Fruit fly (Drosophila melanogaster) whole organism, embryonic: ENCODE results near the gene ssp3.

Experiments used
- Ada2b ChIP-seq: fragments of 200-800 bp; sonication (Bioruptor generic); IDR thresholded peaks from 2 replicates; pipeline ENCODE4 v1.3.6; 2022; ENCODE audit warnings: missing biosample characterization, missing genetic modification characterization
- CG11085 ChIP-seq: fragments of 200-800 bp; sonication (Bioruptor generic); IDR thresholded peaks from 2 replicates; pipeline ENCODE4 v1.3.6; 2022; ENCODE audit warnings: missing biosample characterization, missing genetic modification characterization
- CG11247 ChIP-seq: fragments of 200-800 bp; sonication (Bioruptor generic); IDR thresholded peaks from 2 replicates; pipeline ENCODE4 v1.3.6; 2022; ENCODE audit warnings: missing biosample characterization, missing genetic modification characterization
- CG12942 ChIP-seq: fragments of 200-800 bp; sonication (Bioruptor generic); optimal IDR thresholded peaks from 3 replicates; lab custom pipeline; 2016; ENCODE audit warnings: missing biosample characterization, missing genetic modification characterization
- CG13296 ChIP-seq: fragments of 200-800 bp; sonication (Bioruptor generic); optimal IDR thresholded peaks from 3 replicates; lab custom pipeline; 2018; ENCODE audit warnings: missing biosample characterization, mild to moderate bottlenecking, missing genetic modification characterization
- CG14441 ChIP-seq: fragments of 200-800 bp; sonication (Bioruptor generic); IDR thresholded peaks from 2 replicates; pipeline ENCODE4 v1.3.6; 2022; ENCODE audit warnings: missing biosample characterization, missing genetic modification characterization
- CG14667 ChIP-seq: fragments of 200-800 bp; sonication (Bioruptor generic); IDR thresholded peaks from 2 replicates; pipeline ENCODE4 v1.3.6; 2022; ENCODE audit warnings: missing biosample characterization, missing genetic modification characterization
- CG15696 ChIP-seq: fragments of 200-800 bp; sonication (Bioruptor generic); optimal IDR thresholded peaks from 2 replicates; lab custom pipeline; 2019; ENCODE audit warnings: missing biosample characterization, mild to moderate bottlenecking, missing genetic modification characterization, moderate library complexity
- CG17186 ChIP-seq: fragments of 200-800 bp; sonication (Bioruptor generic); optimal IDR thresholded peaks from 3 replicates; lab custom pipeline; 2017; ENCODE audit warnings: missing biosample characterization, missing genetic modification reagents, missing genetic modification characterization
- CG17359 ChIP-seq: fragments of 200-800 bp; sonication (Bioruptor generic); optimal IDR thresholded peaks from 3 replicates; lab custom pipeline; 2018; ENCODE audit warnings: missing biosample characterization, mild to moderate bottlenecking, missing genetic modification characterization, moderate library complexity
- CG17612 ChIP-seq: fragments of 200-800 bp; sonication (Bioruptor generic); IDR thresholded peaks from 2 replicates; pipeline ENCODE4 v1.3.6; 2022; ENCODE audit warnings: missing biosample characterization, missing genetic modification characterization
- CG18599 ChIP-seq: fragments of 200-800 bp; sonication (Bioruptor generic); optimal IDR thresholded peaks from 3 replicates; lab custom pipeline; 2017; ENCODE audit warnings: missing biosample characterization, missing genetic modification characterization, mild to moderate bottlenecking, moderate library complexity, missing genetic modification reagents
- CG2116 ChIP-seq: fragments of 200-800 bp; sonication (Bioruptor generic); optimal IDR thresholded peaks from 3 replicates; lab custom pipeline; 2018; ENCODE audit warnings: missing biosample characterization, mild to moderate bottlenecking, missing genetic modification characterization
- CG2678 ChIP-seq: fragments of 200-800 bp; sonication (Bioruptor generic); optimal IDR thresholded peaks from 3 replicates; lab custom pipeline; 2019; ENCODE audit warnings: missing biosample characterization, mild to moderate bottlenecking, missing genetic modification characterization, moderate library complexity
- CG30403 ChIP-seq: fragments of 200-800 bp; sonication (Bioruptor generic); optimal IDR thresholded peaks from 3 replicates; lab custom pipeline; 2016; ENCODE audit warnings: missing biosample characterization, missing genetic modification characterization
- CG31388 ChIP-seq: fragments of 200-800 bp; sonication (Bioruptor generic); optimal IDR thresholded peaks from 2 replicates; lab custom pipeline; 2016; ENCODE audit warnings: missing biosample characterization, missing genetic modification characterization
- CG32767 ChIP-seq: fragments of 200-800 bp; sonication (Bioruptor generic); IDR thresholded peaks from 2 replicates; pipeline ENCODE4 v1.3.6; 2022; ENCODE audit warnings: missing biosample characterization, missing genetic modification characterization
- CG3281 ChIP-seq: fragments of 200-800 bp; sonication (Bioruptor generic); optimal IDR thresholded peaks from 3 replicates; lab custom pipeline; 2017; ENCODE audit warnings: missing biosample characterization, mild to moderate bottlenecking, missing genetic modification characterization
- CG34376 ChIP-seq: fragments of 200-800 bp; sonication (Bioruptor generic); optimal IDR thresholded peaks from 2 replicates; lab custom pipeline; 2018; ENCODE audit warnings: missing biosample characterization, mild to moderate bottlenecking, missing genetic modification characterization
- CG4360 ChIP-seq: fragments of 200-800 bp; sonication (Bioruptor generic); IDR thresholded peaks from 2 replicates; pipeline ENCODE4 v1.3.6; 2022; ENCODE audit warnings: missing biosample characterization, missing genetic modification characterization
- CG4730 ChIP-seq: fragments of 200-800 bp; sonication (Bioruptor generic); IDR thresholded peaks from 2 replicates; pipeline ENCODE4 v1.3.6; 2022; ENCODE audit warnings: missing biosample characterization, missing genetic modification characterization
- CG7372 ChIP-seq: fragments of 200-800 bp; sonication (Bioruptor generic); IDR thresholded peaks from 2 replicates; pipeline ENCODE4 v1.3.6; 2022; ENCODE audit warnings: missing biosample characterization, missing genetic modification characterization
- CG9215 ChIP-seq: fragments of 200-800 bp; sonication (Bioruptor generic); IDR thresholded peaks from 2 replicates; pipeline ENCODE4 v1.3.6; 2022; ENCODE audit warnings: missing biosample characterization, missing genetic modification characterization
- D19B ChIP-seq: fragments of 200-800 bp; sonication (Bioruptor generic); optimal IDR thresholded peaks from 2 replicates; lab custom pipeline; 2017; ENCODE audit warnings: missing biosample characterization, mild to moderate bottlenecking, missing genetic modification characterization
- Drgx ChIP-seq: fragments of 200-800 bp; sonication (Bioruptor generic); IDR thresholded peaks from 2 replicates; pipeline ENCODE4 v1.3.6; 2022; ENCODE audit warnings: missing biosample characterization, missing genetic modification characterization
- E2f1 ChIP-seq: fragments of 200-800 bp; sonication (Bioruptor generic); IDR thresholded peaks from 2 replicates; pipeline ENCODE4 v1.3.6; 2022; ENCODE audit warnings: missing biosample characterization, missing genetic modification characterization
- Fer2 ChIP-seq: fragments of 200-800 bp; sonication (Bioruptor generic); optimal IDR thresholded peaks from 2 replicates; lab custom pipeline; 2018; ENCODE audit warnings: missing biosample characterization, mild to moderate bottlenecking, missing genetic modification characterization, moderate library complexity
- Fer3 ChIP-seq: fragments of 200-800 bp; sonication (Bioruptor generic); optimal IDR thresholded peaks from 2 replicates; lab custom pipeline; 2018; ENCODE audit warnings: missing biosample characterization, mild to moderate bottlenecking, missing genetic modification characterization, moderate library complexity
- H2.0 ChIP-seq: fragments of 200-800 bp; sonication (Bioruptor generic); IDR thresholded peaks from 2 replicates; pipeline ENCODE4 v1.3.6; 2022; ENCODE audit warnings: missing biosample characterization, missing genetic modification characterization
- HHEX ChIP-seq: fragments of 200-800 bp; sonication (Bioruptor generic); optimal IDR thresholded peaks from 3 replicates; lab custom pipeline; 2017; ENCODE audit warnings: missing biosample characterization, mild to moderate bottlenecking, missing genetic modification characterization, missing genetic modification reagents
- Lim3 ChIP-seq: fragments of 200-800 bp; sonication (Bioruptor generic); IDR thresholded peaks from 2 replicates; pipeline ENCODE4 v1.3.6; 2022; ENCODE audit warnings: missing biosample characterization, missing genetic modification characterization
- Meics ChIP-seq: fragments of 200-800 bp; sonication (Bioruptor generic); optimal IDR thresholded peaks from 2 replicates; lab custom pipeline; 2017; ENCODE audit warnings: missing biosample characterization, mild to moderate bottlenecking, missing genetic modification characterization
- Sry-δ ChIP-seq: fragments of 200-800 bp; sonication (Bioruptor generic); optimal IDR thresholded peaks from 2 replicates; lab custom pipeline; 2016; ENCODE audit warnings: missing biosample characterization, missing genetic modification characterization
- Xrp1 ChIP-seq: fragments of 200-800 bp; sonication (Bioruptor generic); IDR thresholded peaks from 2 replicates; pipeline ENCODE4 v1.3.6; 2022; ENCODE audit warnings: missing biosample characterization, missing genetic modification characterization
- cad ChIP-seq: fragments of >200 bp; optimal IDR thresholded peaks from 2 replicates; lab custom pipeline; 2017; ENCODE audit warnings: missing biosample characterization, missing genetic modification characterization
- cg ChIP-seq: fragments of 200-800 bp; sonication (Bioruptor generic); optimal IDR thresholded peaks from 3 replicates; lab custom pipeline; 2019; ENCODE audit warnings: missing biosample characterization, mild to moderate bottlenecking, missing genetic modification characterization, moderate library complexity
- crp ChIP-seq, 2 experiments: fragments of 200-800 bp; sonication (Bioruptor generic); optimal IDR thresholded peaks; 2 replicates in 1 of 2; 3 replicates in 1 of 2; lab custom pipeline; 2017; ENCODE audit warnings: missing biosample characterization in 2 of 2, missing genetic modification characterization in 2 of 2, mild to moderate bottlenecking in 1 of 2, moderate library complexity in 1 of 2
- cwo ChIP-seq: fragments of 200-800 bp; sonication (Bioruptor generic); optimal IDR thresholded peaks from 3 replicates; lab custom pipeline; 2017; ENCODE audit warnings: missing biosample characterization, missing genetic modification characterization, mild to moderate bottlenecking, moderate library complexity, missing genetic modification reagents
- dm ChIP-seq: fragments of 200-800 bp; sonication (Bioruptor generic); optimal IDR thresholded peaks from 3 replicates; lab custom pipeline; 2016; ENCODE audit warnings: missing biosample characterization, missing genetic modification characterization
- dysf ChIP-seq: fragments of 200-800 bp; sonication (Bioruptor generic); IDR thresholded peaks from 3 replicates; pipeline ENCODE4 v1.3.6; 2022; ENCODE audit warnings: missing biosample characterization, missing genetic modification characterization
- ind ChIP-seq: fragments of 200-800 bp; sonication (Bioruptor generic); optimal IDR thresholded peaks from 3 replicates; lab custom pipeline; 2016; ENCODE audit warnings: missing biosample characterization, missing genetic modification characterization
- maf-S ChIP-seq: fragments of 200-800 bp; sonication (Bioruptor generic); optimal IDR thresholded peaks from 2 replicates; lab custom pipeline; 2016; ENCODE audit warnings: missing biosample characterization, missing genetic modification characterization
- mirr ChIP-seq: fragments of 200-800 bp; sonication (Bioruptor generic); optimal IDR thresholded peaks from 3 replicates; lab custom pipeline; 2018; ENCODE audit warnings: missing biosample characterization, mild to moderate bottlenecking, missing genetic modification characterization
- pfk ChIP-seq: fragments of 200-800 bp; sonication (Bioruptor generic); optimal IDR thresholded peaks from 2 replicates; lab custom pipeline; 2018; ENCODE audit warnings: missing biosample characterization, mild to moderate bottlenecking, missing genetic modification characterization, moderate library complexity
- phol ChIP-seq: fragments of 200-800 bp; sonication (Bioruptor generic); optimal IDR thresholded peaks from 3 replicates; lab custom pipeline; 2018; ENCODE audit warnings: missing biosample characterization, mild to moderate bottlenecking, missing genetic modification characterization, moderate library complexity
- pita ChIP-seq: fragments of 200-800 bp; sonication (Bioruptor generic); optimal IDR thresholded peaks from 2 replicates; lab custom pipeline; 2017; ENCODE audit warnings: missing biosample characterization, mild to moderate bottlenecking, missing genetic modification characterization
- repo ChIP-seq: fragments of 200-800 bp; sonication (Bioruptor generic); optimal IDR thresholded peaks from 2 replicates; lab custom pipeline; 2016; ENCODE audit warnings: missing biosample characterization, missing genetic modification characterization
- ro ChIP-seq: fragments of 200-800 bp; sonication (Bioruptor generic); IDR thresholded peaks from 2 replicates; pipeline ENCODE4 v1.3.6; 2022; ENCODE audit warnings: missing biosample characterization, missing genetic modification characterization
- salm ChIP-seq: fragments of 200-800 bp; sonication (Bioruptor generic); optimal IDR thresholded peaks from 2 replicates; lab custom pipeline; 2018; ENCODE audit warnings: missing biosample characterization, mild to moderate bottlenecking, missing genetic modification characterization
- slp2 ChIP-seq: fragments of 200-800 bp; sonication (Bioruptor generic); optimal IDR thresholded peaks from 2 replicates; lab custom pipeline; 2016; ENCODE audit warnings: missing biosample characterization, missing genetic modification characterization
- tap ChIP-seq: fragments of 200-800 bp; optimal IDR thresholded peaks from 3 replicates; lab custom pipeline; 2019; ENCODE audit warnings: missing biosample characterization, mild to moderate bottlenecking, missing genetic modification characterization, moderate library complexity

ssp3 gene

DNA sequence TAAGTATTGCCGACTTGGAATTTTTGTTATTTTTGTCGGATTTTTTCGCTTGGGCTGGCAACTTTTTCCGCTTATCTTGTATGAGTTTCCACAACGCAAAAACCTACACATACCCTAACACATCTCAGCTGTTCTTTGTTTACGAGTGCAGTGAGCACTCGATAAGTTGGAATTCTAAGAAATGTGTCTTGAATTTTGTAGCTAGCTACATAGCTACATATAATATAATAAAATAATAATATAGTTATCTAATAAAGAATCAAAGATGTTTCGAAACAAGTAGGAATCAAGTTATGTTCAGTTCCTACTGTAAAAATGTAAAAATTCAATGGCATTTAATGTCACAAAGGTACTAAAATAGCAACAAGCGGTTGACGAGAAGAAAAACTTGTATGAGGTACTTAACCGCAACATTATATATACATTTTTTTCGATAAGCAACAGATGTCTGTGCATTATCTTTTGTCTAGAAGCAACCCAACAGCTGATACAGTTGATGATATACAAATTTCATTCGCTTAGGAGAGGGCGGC, 13.4 kb upstream of the ssp3 start, which contains the start of gene Bhmt (continued):
- TF ChIP-seq maf-S (GFP tag; lab: Kevin White, UChicago) = no peak
- peak; percentile 53 for TF ChIP-seq D19B
- no peak for TF ChIP-seq CG17186 (GFP tag; lab: Kevin White, UChicago)
- no peak for TF ChIP-seq dm (GFP tag; lab: Kevin White, UChicago)
- TF ChIP-seq CG18599 (GFP tag; lab: Kevin White, UChicago) = peak; percentile 86
- no peak for TF ChIP-seq ro (GFP tag; lab: Robert Waterston, UW)
- peak; percentile 73 for TF ChIP-seq HHEX (GFP tag; lab: Kevin White, UChicago)
- peak; percentile 53 for TF ChIP-seq phol (tag; lab: Kevin White, UChicago)
- TF ChIP-seq CG11085 (GFP tag; lab: Robert Waterston, UW) = peak; percentile 55; the same call in 1 of the 2 replicates
- no peak for TF ChIP-seq Lim3 (GFP tag; lab: Robert Waterston, UW)
- peak; percentile 67 for TF ChIP-seq CG9215 (GFP tag; lab: Robert Waterston, UW)
- peak; percentile 43 for TF ChIP-seq CG34376 (GFP tag; lab: Kevin White, UChicago)
- TF ChIP-seq cad = no peak
- TF ChIP-seq Fer2 (tag; lab: Kevin White, UChicago) = peak; percentile 22
- TF ChIP-seq CG13296 (GFP tag; lab: Kevin White, UChicago) = peak; percentile 78
- TF ChIP-seq CG17359 (tag; lab: Kevin White, UChicago) = peak; percentile 56
- no peak for TF ChIP-seq CG4360 (GFP tag; lab: Robert Waterston, UW)
- peak; percentile 80 for TF ChIP-seq dysf (GFP tag; lab: Robert Waterston, UW)
- peak; percentile 85 for TF ChIP-seq Fer3 (tag; lab: Kevin White, UChicago)
- TF ChIP-seq Xrp1 (GFP tag; lab: Robert Waterston, UW) = peak; percentile 70
- TF ChIP-seq Drgx (GFP tag; lab: Robert Waterston, UW) = peak; percentile 87
- TF ChIP-seq CG2116 (GFP tag; lab: Kevin White, UChicago) = no peak
- peak; percentile 42; the same call in 1 of the 2 replicates for TF ChIP-seq CG4730 (GFP tag; lab: Robert Waterston, UW)
- peak; percentile 47 for TF ChIP-seq CG30403 (GFP tag; lab: Kevin White, UChicago)
- peak; percentile 66 for TF ChIP-seq tap
- 0 out of 2 replicates have a peak, but pooled peaks have one; percentile 46 for TF ChIP-seq CG32767
- peak; percentile 32 for TF ChIP-seq CG15696 (tag; lab: Kevin White, UChicago)
- peak in 1 of 2 experiments; percentile 77 for TF ChIP-seq crp (GFP tag; optimal IDR thresholded peaks at IDR 0.05; lab: Kevin White, UChicago)
- TF ChIP-seq pita (GFP tag; lab: Kevin White, UChicago) = no peak
- TF ChIP-seq pfk (GFP tag; lab: Kevin White, UChicago) = no peak
- TF ChIP-seq CG11247 (GFP tag; lab: Robert Waterston, UW) = peak; percentile 74
- peak; percentile 68 for TF ChIP-seq cwo (GFP tag; lab: Kevin White, UChicago)
- peak; percentile 81 for TF ChIP-seq CG3281 (GFP tag; lab: Kevin White, UChicago)
- TF ChIP-seq CG14441 = peak; percentile 78
- no peak for TF ChIP-seq salm (tag; lab: Kevin White, UChicago)
- no peak for TF ChIP-seq repo (GFP tag; lab: Kevin White, UChicago)
- peak; percentile 40; the same call in 1 of the 2 replicates for TF ChIP-seq CG7372
- TF ChIP-seq CG17612 (GFP tag; lab: Robert Waterston, UW) = 0 out of 2 replicates have a peak, but pooled peaks have one; percentile 20
- TF ChIP-seq CG31388 (GFP tag; lab: Kevin White, UChicago) = no peak
- TF ChIP-seq Sry-δ (GFP tag; lab: Kevin White, UChicago) = no peak
- peak; percentile 22 for TF ChIP-seq mirr (GFP tag; lab: Kevin White, UChicago)
- peak; percentile 60 for TF ChIP-seq E2f1 (GFP tag; lab: Robert Waterston, UW)
- peak; percentile 71 for TF ChIP-seq H2.0
- peak; percentile 72; the same call in 1 of the 2 replicates for TF ChIP-seq Ada2b
- peak; percentile 88 for TF ChIP-seq CG2678 (tag; lab: Kevin White, UChicago)
- peak; percentile 86 for TF ChIP-seq Meics (GFP tag; lab: Kevin White, UChicago)
- peak; percentile 56 for TF ChIP-seq CG14667
- TF ChIP-seq cg = peak; percentile 24
- TF ChIP-seq ind (GFP tag; lab: Kevin White, UChicago) = peak; percentile 62
- TF ChIP-seq CG12942 (GFP tag; lab: Kevin White, UChicago) = peak; percentile 11
- TF ChIP-seq slp2 (GFP tag; lab: Kevin White, UChicago) = no peak
